Fruit fly (Drosophila melanogaster) whole organism, prepupa: ENCODE results near the gene kek6.

Experiments
- CG10669 ChIP-seq: fragments of 200-800 bp; sonication (Bioruptor generic); optimal IDR thresholded peaks from 3 replicates; lab custom pipeline; 2018; ENCODE audit warnings: missing biosample characterization, mild to moderate bottlenecking, missing genetic modification characterization, moderate library complexity
- CG11902 ChIP-seq: fragments of 200-800 bp; sonication (Bioruptor generic); optimal IDR thresholded peaks from 3 replicates; lab custom pipeline; 2016; ENCODE audit warnings: missing biosample characterization, missing genetic modification characterization
- CG31627 ChIP-seq: fragments of 200-800 bp; sonication (Bioruptor generic); optimal IDR thresholded peaks from 3 replicates; lab custom pipeline; 2016; ENCODE audit warnings: missing biosample characterization, missing genetic modification characterization
- CG34406 ChIP-seq: fragments of 200-800 bp; sonication (Bioruptor generic); optimal IDR thresholded peaks from 3 replicates; lab custom pipeline; 2016; ENCODE audit warnings: missing biosample characterization, missing genetic modification characterization
- achi ChIP-seq: fragments of 200-800 bp; sonication (Bioruptor generic); optimal IDR thresholded peaks from 3 replicates; lab custom pipeline; 2016; ENCODE audit warnings: missing biosample characterization, missing genetic modification characterization
- dac ChIP-seq: fragments of 200-800 bp; sonication (Bioruptor generic); optimal IDR thresholded peaks from 2 replicates; lab custom pipeline; 2017; ENCODE audit warnings: missing biosample characterization, mild to moderate bottlenecking, missing genetic modification characterization
- dsx ChIP-seq: fragments of 200-800 bp; optimal IDR thresholded peaks from 3 replicates; lab custom pipeline; 2019; ENCODE audit warnings: missing biosample characterization, mild to moderate bottlenecking, missing genetic modification characterization, moderate library complexity; ENCODE audit not compliant: poor library complexity, severe bottlenecking
- lz ChIP-seq: fragments of 200-800 bp; sonication (Bioruptor generic); optimal IDR thresholded peaks from 3 replicates; lab custom pipeline; 2016; ENCODE audit warnings: missing biosample characterization, missing genetic modification characterization
- net ChIP-seq: fragments of 200-800 bp; sonication (Bioruptor generic); optimal IDR thresholded peaks from 3 replicates; lab custom pipeline; 2016; ENCODE audit warnings: missing biosample characterization, missing genetic modification characterization

The kek6 gene

DNA sequence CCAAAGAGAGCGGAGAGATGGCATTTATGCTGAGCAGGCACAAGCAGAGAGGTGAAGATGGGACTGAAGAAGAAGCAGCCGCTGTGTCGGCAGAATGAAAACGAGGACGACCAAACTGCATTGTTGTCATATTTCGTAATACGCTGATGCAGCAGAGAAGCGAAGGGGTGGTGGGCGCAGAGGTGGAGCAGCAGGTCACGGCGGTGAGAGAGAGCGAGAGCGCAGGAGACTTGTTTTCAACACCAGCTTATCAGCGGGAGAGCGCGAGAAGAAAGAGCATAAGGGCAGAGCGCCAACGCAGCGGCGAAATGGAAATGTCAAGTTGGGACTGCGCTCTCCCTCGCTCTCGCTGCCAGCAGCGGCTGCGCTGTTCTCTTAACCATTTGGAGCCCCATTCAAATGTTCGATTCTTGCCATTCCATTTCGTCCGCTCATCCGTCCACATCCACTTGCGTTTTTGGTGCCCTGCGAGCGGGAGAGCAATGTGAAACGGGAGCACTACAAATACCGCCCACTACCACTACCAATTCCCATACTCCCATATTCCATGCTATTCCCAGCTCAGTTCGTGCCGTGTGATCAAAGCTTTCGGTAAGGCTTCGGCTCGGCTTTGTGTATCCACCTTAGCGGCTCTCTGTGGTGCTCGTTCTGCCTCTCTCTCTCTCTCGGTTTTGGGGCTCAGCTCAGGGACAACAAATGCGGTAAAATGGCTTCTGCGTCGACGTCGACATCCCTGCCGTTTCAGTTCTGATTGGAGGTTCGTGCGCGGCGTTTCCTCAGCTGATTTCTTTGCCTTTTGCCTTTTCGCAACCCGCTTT, 91.6 kb downstream of the kek6 start, which contains the start of gene ttk (continued):
- TF ChIP-seq CG31627 (GFP tag; lab: Kevin White, UChicago), result no peak
- no peak for TF ChIP-seq achi (GFP tag; lab: Kevin White, UChicago)
- TF ChIP-seq dac (GFP tag; lab: Kevin White, UChicago), result no peak
- peak; percentile 81 for TF ChIP-seq dsx (GFP tag; lab: Kevin White, UChicago)
- no peak for TF ChIP-seq net (GFP tag; lab: Kevin White, UChicago)
- no peak for TF ChIP-seq CG11902
- TF ChIP-seq lz (GFP tag; lab: Kevin White, UChicago), result no peak
- no peak for TF ChIP-seq CG34406 (GFP tag; lab: Kevin White, UChicago)
- no peak for TF ChIP-seq CG10669 (GFP tag; lab: Kevin White, UChicago)
